Fruit fly (Drosophila melanogaster) whole organism, embryonic: Measurements from ENCODE around the gene CG13605.

ENCODE experiments used
- Adf1 ChIP-seq: fragments of 200-800 bp; sonication (Bioruptor generic); IDR thresholded peaks from 2 replicates; pipeline ENCODE4 v1.3.6; 2022; ENCODE audit warnings: missing biosample characterization, missing genetic modification characterization
- BEAF-32 ChIP-seq: fragments of 200-800 bp; sonication (Bioruptor generic); optimal IDR thresholded peaks from 3 replicates; lab custom pipeline; 2017; ENCODE audit warnings: missing biosample characterization, missing genetic modification characterization, mild to moderate bottlenecking, moderate library complexity, missing genetic modification reagents
- CG10274 ChIP-seq: fragments of 200-800 bp; sonication (Bioruptor generic); optimal IDR thresholded peaks from 3 replicates; lab custom pipeline; 2017; ENCODE audit warnings: missing biosample characterization, mild to moderate bottlenecking, missing genetic modification characterization
- CG10431 ChIP-seq: fragments of 200-800 bp; sonication (Bioruptor generic); optimal IDR thresholded peaks from 3 replicates; lab custom pipeline; 2018; ENCODE audit warnings: missing biosample characterization, mild to moderate bottlenecking, missing genetic modification characterization
- CG11247 ChIP-seq: fragments of 200-800 bp; sonication (Bioruptor generic); IDR thresholded peaks from 2 replicates; pipeline ENCODE4 v1.3.6; 2022; ENCODE audit warnings: missing biosample characterization, missing genetic modification characterization
- CG11723 ChIP-seq: fragments of 200-800 bp; sonication (Bioruptor generic); optimal IDR thresholded peaks from 2 replicates; lab custom pipeline; 2017; ENCODE audit warnings: missing biosample characterization, mild to moderate bottlenecking, missing genetic modification characterization
- CG14014 ChIP-seq: fragments of 200-800 bp; sonication (Bioruptor generic); IDR thresholded peaks from 2 replicates; pipeline ENCODE4 v1.3.6; 2022; ENCODE audit warnings: missing biosample characterization, missing genetic modification characterization
- CG15073 ChIP-seq: fragments of 200-800 bp; sonication (Bioruptor generic); optimal IDR thresholded peaks from 2 replicates; lab custom pipeline; 2016; ENCODE audit warnings: missing biosample characterization, missing genetic modification characterization
- CG15601 ChIP-seq: fragments of 200-800 bp; sonication (Bioruptor generic); optimal IDR thresholded peaks from 3 replicates; lab custom pipeline; 2019; ENCODE audit warnings: missing biosample characterization, mild to moderate bottlenecking, missing genetic modification characterization, moderate library complexity
- CG16779 ChIP-seq: fragments of 200-800 bp; sonication (Bioruptor generic); IDR thresholded peaks from 2 replicates; pipeline ENCODE4 v1.3.6; 2022; ENCODE audit warnings: missing biosample characterization, missing genetic modification characterization
- CG17385 ChIP-seq: fragments of 200-800 bp; sonication (Bioruptor generic); optimal IDR thresholded peaks from 3 replicates; lab custom pipeline; 2018; ENCODE audit warnings: missing biosample characterization, mild to moderate bottlenecking, missing genetic modification characterization
- CG17612 ChIP-seq: fragments of 200-800 bp; sonication (Bioruptor generic); IDR thresholded peaks from 2 replicates; pipeline ENCODE4 v1.3.6; 2022; ENCODE audit warnings: missing biosample characterization, missing genetic modification characterization
- CG17912 ChIP-seq: fragments of 200-800 bp; sonication (Bioruptor generic); optimal IDR thresholded peaks from 2 replicates; lab custom pipeline; 2018; ENCODE audit warnings: missing biosample characterization, mild to moderate bottlenecking, missing genetic modification characterization
- CG2116 ChIP-seq: fragments of 200-800 bp; sonication (Bioruptor generic); optimal IDR thresholded peaks from 3 replicates; lab custom pipeline; 2018; ENCODE audit warnings: missing biosample characterization, mild to moderate bottlenecking, missing genetic modification characterization
- CG2889 ChIP-seq: fragments of 200-800 bp; sonication (Bioruptor generic); IDR thresholded peaks from 3 replicates; pipeline ENCODE4 v1.3.6; 2022; ENCODE audit warnings: missing biosample characterization, missing genetic modification characterization
- CG31365 ChIP-seq: fragments of 200-800 bp; sonication (Bioruptor generic); optimal IDR thresholded peaks from 2 replicates; lab custom pipeline; 2018; ENCODE audit warnings: missing biosample characterization, mild to moderate bottlenecking, missing genetic modification characterization
- CG31441 ChIP-seq: fragments of 200-800 bp; sonication (Bioruptor generic); IDR thresholded peaks from 2 replicates; pipeline ENCODE4 v1.3.6; 2022; ENCODE audit warnings: missing biosample characterization, missing genetic modification characterization
- CG4282 ChIP-seq: fragments of 200-800 bp; sonication (Bioruptor generic); optimal IDR thresholded peaks from 2 replicates; lab custom pipeline; 2016; ENCODE audit warnings: missing biosample characterization, missing genetic modification characterization
- CG4730 ChIP-seq: fragments of 200-800 bp; sonication (Bioruptor generic); IDR thresholded peaks from 2 replicates; pipeline ENCODE4 v1.3.6; 2022; ENCODE audit warnings: missing biosample characterization, missing genetic modification characterization
- CG5180 ChIP-seq: fragments of 200-800 bp; sonication (Bioruptor generic); optimal IDR thresholded peaks from 3 replicates; lab custom pipeline; 2017; ENCODE audit warnings: missing biosample characterization, missing genetic modification characterization, mild to moderate bottlenecking, moderate library complexity, missing genetic modification reagents
- CG7271 ChIP-seq: fragments of 200-800 bp; sonication (Bioruptor generic); optimal IDR thresholded peaks from 2 replicates; lab custom pipeline; 2018; ENCODE audit warnings: missing biosample characterization, mild to moderate bottlenecking, missing genetic modification characterization, moderate library complexity
- CG7963 ChIP-seq: fragments of 200-800 bp; sonication (Bioruptor generic); IDR thresholded peaks from 3 replicates; pipeline ENCODE4 v1.3.6; 2022; ENCODE audit warnings: missing biosample characterization, missing genetic modification characterization; ENCODE audit not compliant: partially characterized antibody
- CTCF ChIP-seq: fragments of 200-800 bp; sonication (Bioruptor generic); optimal IDR thresholded peaks from 2 replicates; lab custom pipeline; 2017; ENCODE audit warnings: missing biosample characterization, mild to moderate bottlenecking, missing genetic modification characterization, moderate library complexity
- Dref ChIP-seq: fragments of 200-800 bp; sonication (Bioruptor generic); IDR thresholded peaks from 2 replicates; pipeline ENCODE4 v1.3.6; 2022; ENCODE audit warnings: missing biosample characterization, missing genetic modification characterization
- Ets97D ChIP-seq: fragments of 200-800 bp; sonication (Bioruptor generic); optimal IDR thresholded peaks from 3 replicates; lab custom pipeline; 2016; ENCODE audit warnings: missing biosample characterization, missing genetic modification characterization
- Fer3 ChIP-seq: fragments of 200-800 bp; sonication (Bioruptor generic); optimal IDR thresholded peaks from 2 replicates; lab custom pipeline; 2018; ENCODE audit warnings: missing biosample characterization, mild to moderate bottlenecking, missing genetic modification characterization, moderate library complexity
- HLHmδ ChIP-seq: fragments of 200-800 bp; sonication (Bioruptor generic); optimal IDR thresholded peaks from 2 replicates; lab custom pipeline; 2018; ENCODE audit warnings: missing biosample characterization, mild to moderate bottlenecking, missing genetic modification characterization, moderate library complexity
- Hey ChIP-seq: fragments of 200-800 bp; sonication (Bioruptor generic); optimal IDR thresholded peaks from 3 replicates; lab custom pipeline; 2018; ENCODE audit warnings: missing biosample characterization, mild to moderate bottlenecking, missing genetic modification characterization
- Lim3 ChIP-seq: fragments of 200-800 bp; sonication (Bioruptor generic); IDR thresholded peaks from 2 replicates; pipeline ENCODE4 v1.3.6; 2022; ENCODE audit warnings: missing biosample characterization, missing genetic modification characterization
- MBD-R2 ChIP-seq: fragments of 200-800 bp; sonication (Bioruptor generic); IDR thresholded peaks from 2 replicates; pipeline ENCODE4 v1.3.6; 2022; ENCODE audit warnings: missing biosample characterization, missing genetic modification characterization
- NFAT ChIP-seq: fragments of 200-800 bp; sonication (Bioruptor generic); IDR thresholded peaks from 2 replicates; pipeline ENCODE4 v1.3.6; 2022; ENCODE audit warnings: missing biosample characterization, missing genetic modification characterization
- NK7.1 ChIP-seq: fragments of 200-800 bp; sonication (Bioruptor generic); optimal IDR thresholded peaks from 3 replicates; lab custom pipeline; 2016; ENCODE audit warnings: missing biosample characterization, missing genetic modification characterization
- Neu2 ChIP-seq: fragments of 200-800 bp; sonication (Bioruptor generic); optimal IDR thresholded peaks from 3 replicates; lab custom pipeline; 2016; ENCODE audit warnings: missing biosample characterization, missing genetic modification characterization, borderline replicate concordance
- Nf-YB ChIP-seq: fragments of 200-800 bp; sonication (Bioruptor generic); optimal IDR thresholded peaks from 3 replicates; lab custom pipeline; 2019; ENCODE audit warnings: missing biosample characterization, mild to moderate bottlenecking, missing genetic modification characterization, moderate library complexity
- Opbp ChIP-seq: fragments of 200-800 bp; sonication (Bioruptor generic); IDR thresholded peaks from 3 replicates; pipeline ENCODE4 v1.3.6; 2022; ENCODE audit warnings: missing biosample characterization, missing genetic modification characterization; ENCODE audit not compliant: partially characterized antibody
- Pdp1 ChIP-seq, 2 experiments: fragments of 200-800 bp; sonication (Bioruptor generic); optimal IDR thresholded peaks; 3 replicates each; lab custom pipeline; 2016; ENCODE audit warnings: missing biosample characterization in 2 of 2, missing genetic modification characterization in 2 of 2, mild to moderate bottlenecking in 1 of 2, moderate library complexity in 1 of 2
- aop ChIP-seq: fragments of 200-800 bp; sonication (Bioruptor generic); IDR thresholded peaks from 2 replicates; pipeline ENCODE4 v1.3.6; 2022; ENCODE audit warnings: missing biosample characterization, missing genetic modification characterization
- da ChIP-seq: fragments of 200-800 bp; sonication (Bioruptor generic); optimal IDR thresholded peaks from 2 replicates; lab custom pipeline; 2016; ENCODE audit warnings: missing biosample characterization, missing genetic modification characterization
- dmrt11E ChIP-seq: fragments of 200-800 bp; sonication (Bioruptor generic); optimal IDR thresholded peaks from 3 replicates; lab custom pipeline; 2018; ENCODE audit warnings: missing biosample characterization, mild to moderate bottlenecking, missing genetic modification characterization, moderate library complexity
- emc ChIP-seq: fragments of 200-800 bp; sonication (Bioruptor generic); optimal IDR thresholded peaks from 2 replicates; lab custom pipeline; 2016; ENCODE audit warnings: missing biosample characterization, missing genetic modification characterization
- eve ChIP-seq, 2 experiments: fragments of >200 bp; optimal IDR thresholded peaks; 2 replicates each; lab custom pipeline; 2017; ENCODE audit warnings: missing biosample characterization in 2 of 2, missing genetic modification characterization in 2 of 2
- gfzf ChIP-seq: fragments of 200-800 bp; sonication (Bioruptor generic); optimal IDR thresholded peaks from 2 replicates; lab custom pipeline; 2016; ENCODE audit warnings: missing biosample characterization, mild to moderate bottlenecking, missing genetic modification characterization, moderate library complexity
- lbe ChIP-seq: fragments of 200-800 bp; sonication (Bioruptor generic); optimal IDR thresholded peaks from 2 replicates; lab custom pipeline; 2016; ENCODE audit warnings: missing biosample characterization, mild to moderate bottlenecking, missing genetic modification characterization
- nerfin-2 ChIP-seq: fragments of 200-800 bp; sonication (Bioruptor generic); IDR thresholded peaks from 2 replicates; pipeline ENCODE4 v1.3.6; 2022; ENCODE audit warnings: missing biosample characterization, missing genetic modification characterization; ENCODE audit not compliant: partially characterized antibody
- phol ChIP-seq: fragments of 200-800 bp; sonication (Bioruptor generic); optimal IDR thresholded peaks from 3 replicates; lab custom pipeline; 2018; ENCODE audit warnings: missing biosample characterization, mild to moderate bottlenecking, missing genetic modification characterization, moderate library complexity
- pita ChIP-seq: fragments of 200-800 bp; sonication (Bioruptor generic); optimal IDR thresholded peaks from 2 replicates; lab custom pipeline; 2017; ENCODE audit warnings: missing biosample characterization, mild to moderate bottlenecking, missing genetic modification characterization
- pnt ChIP-seq: fragments of 200-800 bp; sonication (Bioruptor generic); optimal IDR thresholded peaks from 3 replicates; lab custom pipeline; 2016; ENCODE audit warnings: missing biosample characterization, missing genetic modification characterization
- pzg ChIP-seq: fragments of 200-800 bp; sonication (Bioruptor generic); optimal IDR thresholded peaks from 3 replicates; lab custom pipeline; 2018; ENCODE audit warnings: missing biosample characterization, mild to moderate bottlenecking, missing genetic modification characterization, moderate library complexity
- so ChIP-seq: fragments of 200-800 bp; sonication (Bioruptor generic); IDR thresholded peaks from 3 replicates; pipeline ENCODE4 v1.3.6; 2022; ENCODE audit warnings: missing biosample characterization, missing genetic modification characterization
- twi ChIP-seq: fragments of 200-800 bp; optimal IDR thresholded peaks from 2 replicates; lab custom pipeline; 2019; ENCODE audit warnings: missing biosample characterization, mild to moderate bottlenecking, missing genetic modification characterization, moderate library complexity
- wor ChIP-seq: fragments of 200-800 bp; sonication (Bioruptor generic); IDR thresholded peaks from 2 replicates; pipeline ENCODE4 v1.3.6; 2022; ENCODE audit warnings: missing biosample characterization, missing genetic modification characterization
- zf30C ChIP-seq: fragments of 200-800 bp; sonication (Bioruptor generic); optimal IDR thresholded peaks from 3 replicates; lab custom pipeline; 2018; ENCODE audit warnings: missing biosample characterization, mild to moderate bottlenecking, missing genetic modification characterization

The CG13605 gene

DNA sequence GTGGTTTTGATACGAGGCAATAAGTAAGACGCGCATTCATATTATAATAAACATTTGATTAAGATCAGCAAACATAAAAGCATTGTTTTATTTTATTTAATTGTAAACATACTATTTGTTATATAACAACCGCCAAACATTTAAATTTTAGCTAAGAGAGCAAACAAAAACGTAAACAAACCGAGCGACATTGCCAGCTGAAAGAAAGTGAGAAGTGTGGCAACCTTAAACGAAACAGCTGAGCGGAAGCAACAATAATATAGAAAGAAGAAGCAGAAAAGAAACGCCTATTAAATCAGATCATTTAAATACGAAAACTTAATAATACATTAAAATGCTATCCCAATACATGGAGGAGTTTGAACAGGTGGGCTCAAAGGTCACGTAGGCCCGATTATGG, 22.4 kb upstream of the CG13605 start, which contains the start of gene Sec10 (continued):
- 0 out of 3 replicates have a peak, but pooled peaks have one; percentile 37 for TF ChIP-seq Opbp (GFP tag; lab: Robert Waterston, UW)
- no peak for TF ChIP-seq CG15601
- no peak for TF ChIP-seq Hey
- TF ChIP-seq CG4730 (GFP tag; lab: Robert Waterston, UW) = no peak
- no peak for TF ChIP-seq twi (tag; lab: Kevin White, UChicago)
- TF ChIP-seq CG10431 = peak; percentile 15
- TF ChIP-seq pzg = peak; percentile 65
- TF ChIP-seq Ets97D (GFP tag; lab: Kevin White, UChicago) = peak; percentile 77
- TF ChIP-seq CG7963 = 0 out of 3 replicates have a peak, but pooled peaks have one; percentile 4
- TF ChIP-seq da (GFP tag; lab: Kevin White, UChicago) = no peak
- TF ChIP-seq Adf1 (GFP tag; lab: Robert Waterston, UW) = no peak
- TF ChIP-seq Nf-YB = peak; percentile 6
- TF ChIP-seq HLHmδ (GFP tag; lab: Kevin White, UChicago) = no peak
- peak; percentile 7 for TF ChIP-seq phol (tag; lab: Kevin White, UChicago)
- TF ChIP-seq lbe (GFP tag; lab: Kevin White, UChicago) = peak; percentile 55
- TF ChIP-seq CG17385 = peak; percentile 97
- TF ChIP-seq NK7.1 (GFP tag; lab: Kevin White, UChicago) = no peak
- no peak for TF ChIP-seq pnt
- no peak for TF ChIP-seq CG11723 (GFP tag; lab: Kevin White, UChicago)
- no peak for TF ChIP-seq CG2889
- TF ChIP-seq CG17912 (GFP tag; lab: Kevin White, UChicago) = peak; percentile 48
- peak; percentile 11 for TF ChIP-seq CG7271 (tag; lab: Kevin White, UChicago)
- TF ChIP-seq dmrt11E (tag; lab: Kevin White, UChicago) = no peak
- no peak for TF ChIP-seq CG15073 (GFP tag; lab: Kevin White, UChicago)
- TF ChIP-seq CG17612 = no peak
- no peak for TF ChIP-seq pita (GFP tag; lab: Kevin White, UChicago)
- no peak for TF ChIP-seq Fer3 (tag; lab: Kevin White, UChicago)
- no peak for TF ChIP-seq wor (GFP tag; lab: Robert Waterston, UW)
- TF ChIP-seq zf30C (GFP tag; lab: Kevin White, UChicago) = no peak
- TF ChIP-seq CG11247 (GFP tag; lab: Robert Waterston, UW) = no peak
- no peak for TF ChIP-seq CG16779 (GFP tag; lab: Robert Waterston, UW)
- TF ChIP-seq BEAF-32 = peak; percentile 32
- TF ChIP-seq emc (GFP tag; lab: Kevin White, UChicago) = no peak
- no peak for TF ChIP-seq CG14014 (GFP tag; lab: Robert Waterston, UW)
- TF ChIP-seq so (GFP tag; lab: Robert Waterston, UW) = no peak
- no peak for TF ChIP-seq CG31365 (tag; lab: Kevin White, UChicago)
- no peak for TF ChIP-seq nerfin-2 (GFP tag; lab: Robert Waterston, UW)
- TF ChIP-seq Dref (GFP tag; lab: Robert Waterston, UW) = peak; percentile 41
- no peak for TF ChIP-seq eve (GFP tag; optimal IDR thresholded peaks at IDR 0.05; lab: Kevin White, UChicago)
- peak; percentile 9 for TF ChIP-seq gfzf (GFP tag; lab: Kevin White, UChicago)
- no peak for TF ChIP-seq CG5180 (GFP tag; lab: Kevin White, UChicago)
- no peak for TF ChIP-seq CG10274
- no peak for TF ChIP-seq Lim3 (GFP tag; lab: Robert Waterston, UW)
- TF ChIP-seq CG2116 = peak; percentile 36
- peak; percentile 96 for TF ChIP-seq MBD-R2 (GFP tag; lab: Robert Waterston, UW)
- no peak for TF ChIP-seq NFAT (GFP tag; lab: Robert Waterston, UW)
- peak; percentile 32 for TF ChIP-seq CTCF (GFP tag; lab: Kevin White, UChicago)
- no peak for TF ChIP-seq CG4282 (GFP tag; lab: Kevin White, UChicago)
- no peak for TF ChIP-seq Neu2
- TF ChIP-seq CG31441 (GFP tag; lab: Robert Waterston, UW) = no peak
- TF ChIP-seq aop (GFP tag; lab: Robert Waterston, UW) = no peak
- TF ChIP-seq Pdp1 (GFP tag; optimal IDR thresholded peaks at IDR 0.05; lab: Kevin White, UChicago) = peak in 1 of 2 experiments; percentile 99
